Worm (Caenorhabditis elegans) whole organism, L4 larva: ENCODE results near the gene srab-12.

Source experiments
- F26F4.8 ChIP-seq: fragments of 200-800 bp; sonication (Bioruptor generic); conservative IDR thresholded peaks from 2 replicates; pipeline ENCODE4 v1.3.6; 2022; ENCODE audit warnings: missing genetic modification characterization, missing compliant biosample characterization
- R02D3.7 ChIP-seq: fragments of 150-350 bp; sonication (generic microtip); optimal IDR thresholded peaks from 3 replicates; lab custom pipeline; 2014; ENCODE audit warnings: missing biosample characterization, missing genetic modification characterization
- ZK546.5 ChIP-seq, 2 experiments: sonication (generic microtip); optimal IDR thresholded peaks; 2 replicates each; lab custom pipeline; 2017; ENCODE audit warnings: missing biosample characterization in 2 of 2, missing genetic modification characterization in 2 of 2
- cey-2 ChIP-seq: sonication (generic microtip); optimal IDR thresholded peaks from 3 replicates; lab custom pipeline; 2017; ENCODE audit warnings: missing genetic modification characterization, mild to moderate bottlenecking, missing compliant biosample characterization, antibody characterized with exemption, borderline replicate concordance; ENCODE audit not compliant: insufficient read depth
- daf-19 ChIP-seq: fragments of 200-800 bp; sonication (Bioruptor generic); conservative IDR thresholded peaks from 2 replicates; pipeline ENCODE4 v1.3.6; 2022; ENCODE audit warnings: missing genetic modification characterization, missing compliant biosample characterization
- dpl-1 ChIP-seq: fragments of 150-350 bp; optimal IDR thresholded peaks from 2 replicates; lab custom pipeline; 2014; ENCODE audit warnings: missing biosample characterization, missing genetic modification reagents, missing genetic modification characterization
- jun-1 ChIP-seq: fragments of 150-350 bp; optimal IDR thresholded peaks from 2 replicates; lab custom pipeline; 2014; ENCODE audit warnings: missing biosample characterization, missing genetic modification reagents, missing genetic modification characterization
- lin-1 ChIP-seq: fragments of 200-800 bp; sonication (Bioruptor generic); IDR thresholded peaks from 2 replicates; pipeline ENCODE4 v1.3.6; 2022; ENCODE audit warnings: missing genetic modification reagents, missing genetic modification characterization, missing compliant biosample characterization
- lin-38 ChIP-seq: fragments of 200-800 bp; sonication (Bioruptor generic); IDR thresholded peaks from 2 replicates; pipeline ENCODE4 v1.3.6; 2022; ENCODE audit warnings: missing genetic modification reagents, missing genetic modification characterization, missing compliant biosample characterization
- mep-1 ChIP-seq: fragments of 150-350 bp; sonication (generic microtip); optimal IDR thresholded peaks from 3 replicates; lab custom pipeline; 2014; ENCODE audit warnings: missing biosample characterization, missing genetic modification characterization
- zfp-2 ChIP-seq: sonication (generic microtip); optimal IDR thresholded peaks from 2 replicates; lab custom pipeline; 2016; ENCODE audit warnings: mild to moderate bottlenecking, missing genetic modification characterization, missing compliant biosample characterization

ce11 chrV:17739801-17740200, 43.6 kb downstream of the srab-12 start, which contains the start of gene cutl-4:
- TF ChIP-seq daf-19 (GFP tag; lab: Robert Waterston, UW) (no peak), lin-1 (GFP tag; lab: Robert Waterston, UW) (no peak), jun-1 (tag; lab: Kevin White, UChicago) (no peak), mep-1 (tag; lab: Kevin White, UChicago) (no peak), zfp-2 (tag; lab: Kevin White, UChicago) (no peak), F26F4.8 (GFP tag; lab: Robert Waterston, UW) (no peak), R02D3.7 (tag; lab: Kevin White, UChicago) (no peak), cey-2 (tag; lab: Kevin White, UChicago) (no peak), ZK546.5 (tag; optimal IDR thresholded peaks at IDR 0.05; lab: Kevin White, UChicago) (no peak), dpl-1 (GFP tag; lab: Kevin White, UChicago) (no peak), lin-38 (GFP tag; lab: Robert Waterston, UW) (no peak)
